Worm (Caenorhabditis elegans) whole organism, dauer: ENCODE data around the gene gly-10.

Source experiments
- unc-62 ChIP-seq: sonication (generic microtip); optimal IDR thresholded peaks from 2 replicates; lab custom pipeline; 2017; ENCODE audit warnings: missing biosample characterization, missing genetic modification reagents, missing genetic modification characterization

The gly-10 gene

ce11 chrIV:13788652-13789051 is 9.8 kb downstream of the gly-10 start, which contains the start of the genes sas-6 and Y45F10D.7:
Gene sas-6 (minus strand): TSS chrIV:13788731.
Gene Y45F10D.7 (plus strand): TSS chrIV:13788907.
- no peak for TF ChIP-seq unc-62 (GFP tag; lab: Kevin White, UChicago)

DNA sequence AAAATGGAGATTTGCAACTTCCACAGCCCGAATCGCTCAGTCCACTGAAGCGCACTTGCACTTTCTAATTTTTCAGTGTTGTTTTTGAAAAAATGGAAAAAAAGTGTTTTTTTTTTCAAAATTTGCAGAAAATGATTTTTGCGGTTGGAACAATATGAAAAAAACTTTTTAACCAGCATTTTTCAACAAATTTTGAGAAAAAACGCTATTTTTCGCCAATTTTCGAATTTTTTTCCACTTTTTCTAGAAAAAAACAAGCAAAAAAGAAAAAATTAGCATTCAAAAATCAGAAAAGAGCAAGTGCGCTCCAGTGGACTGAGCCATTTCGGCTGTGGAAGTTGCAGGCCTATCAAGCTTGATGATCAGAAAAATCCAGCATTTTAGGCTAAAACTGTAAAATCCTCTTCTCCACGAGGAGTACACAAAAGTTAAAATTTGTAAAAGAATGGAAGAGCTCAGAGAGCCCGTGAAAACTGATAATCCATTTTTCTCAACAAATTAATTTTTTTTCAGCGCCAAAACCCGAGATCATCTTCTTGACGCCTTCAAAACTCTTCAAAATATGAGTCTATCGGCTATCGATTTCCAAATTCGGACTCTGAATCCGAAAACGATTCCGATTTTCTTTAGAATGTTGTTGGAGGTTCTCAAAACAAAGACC is 16.5 kb downstream of the gly-10 start:
- TF ChIP-seq unc-62 (GFP tag; lab: Kevin White, UChicago), result no peak

DNA sequence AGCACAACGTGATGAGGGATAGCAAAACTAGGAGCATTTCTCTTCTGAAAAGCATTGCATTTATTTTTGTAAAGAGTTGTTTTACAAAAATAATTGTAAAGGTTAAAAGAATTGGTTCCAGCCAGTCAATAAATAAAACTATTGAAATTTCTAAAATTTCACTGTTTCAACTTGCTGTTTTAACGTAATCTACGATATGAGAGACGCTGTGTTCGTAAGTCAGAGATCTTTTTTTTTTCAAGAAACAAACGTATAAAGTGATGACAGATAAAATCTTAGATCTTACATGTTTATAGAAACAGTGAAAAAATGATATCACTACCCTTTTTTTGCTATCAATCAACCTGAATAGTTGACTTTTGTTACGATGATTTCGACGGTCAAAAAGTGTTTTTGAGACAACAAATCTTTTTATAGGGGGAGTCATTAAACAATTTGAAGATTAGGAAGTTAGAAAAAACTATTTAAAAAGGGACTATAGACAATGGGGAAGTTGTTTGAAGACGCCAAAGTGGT is 19.0 kb downstream of the gly-10 start, which contains the start of gene Y45F10D.6:
Y45F10D.6 (minus strand) TSS at position 51 of the 516 bp plus-strand sequence.
- TF ChIP-seq unc-62 (GFP tag; lab: Kevin White, UChicago), result no peak

DNA sequence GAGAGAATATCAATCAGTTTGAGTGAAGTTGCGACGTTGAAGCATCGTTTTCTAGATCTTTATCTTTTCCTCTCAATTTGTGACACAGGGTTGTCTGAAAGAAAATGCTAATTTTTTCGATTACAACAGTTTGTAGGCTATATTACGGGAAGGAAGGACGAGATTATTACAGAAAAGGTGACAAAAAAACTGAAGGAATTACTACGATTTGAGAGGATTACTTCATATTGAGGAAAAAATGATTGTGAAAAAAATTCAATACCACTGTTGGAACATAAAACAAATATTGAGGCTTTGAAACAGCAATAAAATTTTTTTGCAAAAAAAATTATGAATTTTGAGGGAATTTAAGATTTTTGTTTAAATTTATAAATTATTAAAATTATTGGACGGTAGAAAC is 28.8 kb downstream of the gly-10 start, which contains the start of gene Y45F10D.14:
Y45F10D.14 (minus strand) TSS at position 101 of the 400 bp plus-strand sequence.
- TF ChIP-seq unc-62 (GFP tag; lab: Kevin White, UChicago), result no peak

DNA sequence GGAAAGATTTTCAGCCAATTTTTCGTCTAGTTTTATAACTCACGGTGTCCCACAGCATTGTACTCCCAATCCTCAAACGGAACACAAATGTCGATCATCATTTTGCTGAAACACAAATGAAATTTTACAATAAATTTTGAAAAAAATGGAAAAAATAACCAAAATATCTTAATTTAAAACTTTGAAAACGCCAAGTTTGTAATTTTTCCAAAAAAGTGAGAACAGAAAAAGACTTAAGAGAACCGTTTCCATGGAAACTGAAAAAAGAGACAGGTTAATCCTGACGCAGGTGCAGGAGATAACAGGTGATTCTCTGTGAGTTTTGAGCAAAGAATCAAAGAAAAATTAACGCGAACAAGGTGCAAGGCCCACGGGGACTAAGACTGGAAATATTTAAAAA is 42.0 kb downstream of the gly-10 start, which contains the start of gene Y45F10D.15:
Y45F10D.15 (minus strand) TSS at position 101 of the 400 bp plus-strand sequence.
- TF ChIP-seq unc-62 (GFP tag; lab: Kevin White, UChicago), result no peak

DNA sequence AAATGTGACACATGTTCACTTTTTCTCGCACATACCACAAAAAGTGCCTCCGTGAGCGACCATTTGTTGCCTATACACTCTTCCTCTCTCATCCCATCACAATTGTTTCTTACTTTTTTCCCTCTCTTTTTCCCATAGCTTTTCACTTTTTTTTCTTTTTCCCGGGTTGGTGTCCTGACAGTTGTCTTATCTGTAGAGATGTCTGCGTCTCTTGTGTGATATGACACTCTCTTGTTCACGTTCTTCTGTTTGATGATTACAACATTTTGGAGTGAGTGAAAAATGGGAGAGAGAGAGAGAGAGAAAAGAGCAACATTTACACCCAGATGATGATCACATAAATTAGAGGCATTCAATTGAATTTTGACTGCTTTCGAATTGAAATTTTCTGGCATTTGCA is 47.5 kb downstream of the gly-10 start:
- no peak for TF ChIP-seq unc-62 (GFP tag; lab: Kevin White, UChicago)

- no peak for TF ChIP-seq unc-62 (GFP tag; lab: Kevin White, UChicago)
Observed at ce11 chrIV:13827586-13827985, 48.7 kb downstream of the gly-10 start, which contains the start of gene rga-5. Gene rga-5 (plus strand): TSS chrIV:13827886.
